Fruit fly (Drosophila melanogaster) whole organism, wandering third instar larva: Measurements from ENCODE around the gene CG42394.

Source experiments
- Abd-B ChIP-seq: fragments of >200 bp; optimal IDR thresholded peaks from 2 replicates; lab custom pipeline; 2017; ENCODE audit warnings: missing biosample characterization, missing genetic modification characterization
- CG32264 ChIP-seq: fragments of 200-800 bp; sonication (Bioruptor generic); optimal IDR thresholded peaks from 2 replicates; lab custom pipeline; 2016; ENCODE audit warnings: missing biosample characterization, missing genetic modification characterization
- CG9705 ChIP-seq: fragments of 200-800 bp; sonication (Bioruptor generic); optimal IDR thresholded peaks from 2 replicates; lab custom pipeline; 2018; ENCODE audit warnings: missing biosample characterization, mild to moderate bottlenecking, missing genetic modification characterization
- CrebA ChIP-seq: fragments of 200-800 bp; sonication (Bioruptor generic); optimal IDR thresholded peaks from 2 replicates; lab custom pipeline; 2016; ENCODE audit warnings: missing biosample characterization, mild to moderate bottlenecking, missing genetic modification characterization, borderline replicate concordance
- Dfd ChIP-seq: fragments of >200 bp; optimal IDR thresholded peaks from 2 replicates; lab custom pipeline; 2017; ENCODE audit warnings: missing biosample characterization, missing genetic modification characterization
- Dif ChIP-seq: fragments of 200-275, 200-300 bp; sonication (Bioruptor generic); optimal IDR thresholded peaks from 2 replicates; lab custom pipeline; 2018; ENCODE audit warnings: missing biosample characterization, missing genetic modification characterization; ENCODE audit not compliant: partially characterized antibody
- GATAd ChIP-seq: sonication (Bioruptor generic); optimal IDR thresholded peaks from 2 replicates; lab custom pipeline; 2016; ENCODE audit warnings: missing biosample characterization, missing genetic modification characterization
- HLH106 ChIP-seq: fragments of 200-800 bp; optimal IDR thresholded peaks from 3 replicates; lab custom pipeline; 2019; ENCODE audit warnings: missing biosample characterization, mild to moderate bottlenecking, missing genetic modification characterization, moderate library complexity
- Hnf4 ChIP-seq: fragments of 200-800 bp; sonication (Bioruptor generic); optimal IDR thresholded peaks from 2 replicates; lab custom pipeline; 2016; ENCODE audit warnings: missing biosample characterization, mild to moderate bottlenecking, missing genetic modification characterization
- Hr83 ChIP-seq: fragments of 200-300 bp; sonication (Bioruptor generic); optimal IDR thresholded peaks from 2 replicates; lab custom pipeline; 2016; ENCODE audit warnings: missing biosample characterization, mild to moderate bottlenecking, missing genetic modification characterization, moderate library complexity; ENCODE audit not compliant: poor library complexity, severe bottlenecking
- Jra ChIP-seq: sonication (Bioruptor generic); optimal IDR thresholded peaks from 2 replicates; lab custom pipeline; 2016; ENCODE audit warnings: missing biosample characterization, missing genetic modification characterization
- Mio ChIP-seq: sonication (Bioruptor generic); optimal IDR thresholded peaks from 2 replicates; lab custom pipeline; 2016; ENCODE audit warnings: missing biosample characterization, missing genetic modification characterization
- Myc ChIP-seq: fragments of >200 bp; optimal IDR thresholded peaks from 2 replicates; lab custom pipeline; 2017
- N ChIP-seq: fragments of >200 bp; optimal IDR thresholded peaks from 2 replicates; lab custom pipeline; 2018; ENCODE audit warnings: missing biosample characterization, missing external identifiers, missing genetic modification characterization
- OdsH ChIP-seq: fragments of 200-800 bp; sonication (Bioruptor generic); optimal IDR thresholded peaks from 2 replicates; lab custom pipeline; 2016; ENCODE audit warnings: missing biosample characterization, mild to moderate bottlenecking, missing genetic modification characterization
- Rel ChIP-seq, 2 experiments: fragments of 200-800 bp; sonication (Bioruptor generic) in 1 of 2; optimal IDR thresholded peaks; 2 replicates in 1 of 2; 3 replicates in 1 of 2; lab custom pipeline; 2016 to 2019; ENCODE audit warnings: mild to moderate bottlenecking in 2 of 2, missing biosample characterization in 2 of 2, missing genetic modification characterization in 2 of 2, moderate library complexity in 1 of 2
- Sp1 ChIP-seq: fragments of 200-800 bp; sonication (Bioruptor generic); optimal IDR thresholded peaks from 3 replicates; lab custom pipeline; 2019; ENCODE audit warnings: missing biosample characterization, mild to moderate bottlenecking, missing genetic modification characterization, moderate library complexity
- Vsx2 ChIP-seq: fragments of 200-300, 225-300 bp; sonication (Bioruptor generic); optimal IDR thresholded peaks from 2 replicates; lab custom pipeline; 2018; ENCODE audit warnings: missing biosample characterization, missing genetic modification characterization; ENCODE audit not compliant: partially characterized antibody
- br ChIP-seq: fragments of 200-800 bp; sonication (Bioruptor generic); optimal IDR thresholded peaks from 2 replicates; lab custom pipeline; 2016; ENCODE audit warnings: missing biosample characterization, missing genetic modification characterization
- brk ChIP-seq: fragments of 200-800 bp; sonication (Bioruptor generic); optimal IDR thresholded peaks from 2 replicates; lab custom pipeline; 2016; ENCODE audit warnings: missing biosample characterization, mild to moderate bottlenecking, missing genetic modification characterization
- dl ChIP-seq, 2 experiments: fragments of 175-275, 200-275 bp in 1 of 2; fragments of 200-275 bp in 1 of 2; sonication (Bioruptor generic); optimal IDR thresholded peaks; lab custom pipeline; 2018; ENCODE audit warnings: mild to moderate bottlenecking in 2 of 2, missing biosample characterization in 2 of 2, missing genetic modification characterization in 2 of 2, moderate library complexity in 2 of 2; ENCODE audit not compliant: partially characterized antibody in 2 of 2, insufficient read depth in 1 of 2
- dmrt93B ChIP-seq: fragments of 200-800 bp; sonication (Bioruptor generic); optimal IDR thresholded peaks from 2 replicates; lab custom pipeline; 2018; ENCODE audit warnings: missing biosample characterization, mild to moderate bottlenecking, missing genetic modification characterization
- dsf ChIP-seq: sonication (Bioruptor generic); optimal IDR thresholded peaks from 2 replicates; lab custom pipeline; 2016; ENCODE audit warnings: missing biosample characterization, missing genetic modification characterization, borderline replicate concordance
- ey ChIP-seq: fragments of 200-800 bp; sonication (Bioruptor generic); optimal IDR thresholded peaks from 2 replicates; lab custom pipeline; 2016; ENCODE audit warnings: missing biosample characterization, missing genetic modification characterization
- foxo ChIP-seq, 2 experiments: fragments of 200-800 bp; sonication (Bioruptor generic); optimal IDR thresholded peaks; 2 replicates in 1 of 2; 3 replicates in 1 of 2; lab custom pipeline; 2016 to 2017; ENCODE audit warnings: missing biosample characterization in 2 of 2, missing genetic modification characterization in 2 of 2
- fru ChIP-seq: fragments of 200-800 bp; sonication (Bioruptor generic); optimal IDR thresholded peaks from 3 replicates; lab custom pipeline; 2016; ENCODE audit warnings: missing biosample characterization, mild to moderate bottlenecking, missing genetic modification characterization
- h ChIP-seq: fragments of 200-800 bp; sonication (Bioruptor generic); optimal IDR thresholded peaks from 3 replicates; lab custom pipeline; 2016; ENCODE audit warnings: missing biosample characterization, mild to moderate bottlenecking, missing genetic modification characterization
- jim ChIP-seq: fragments of 175-275, 200-325 bp; sonication (Bioruptor generic); optimal IDR thresholded peaks from 2 replicates; lab custom pipeline; 2016; ENCODE audit warnings: missing biosample characterization, mild to moderate bottlenecking, missing genetic modification characterization
- lola ChIP-seq: fragments of >200 bp; optimal IDR thresholded peaks from 2 replicates; lab custom pipeline; 2017; ENCODE audit warnings: missing biosample characterization, missing genetic modification characterization
- psq ChIP-seq: fragments of 200-800 bp; sonication (Bioruptor generic); optimal IDR thresholded peaks from 3 replicates; lab custom pipeline; 2017; ENCODE audit warnings: missing biosample characterization, mild to moderate bottlenecking, missing genetic modification characterization, moderate library complexity
- rgr ChIP-seq: fragments of 200-800 bp; sonication (Bioruptor generic); optimal IDR thresholded peaks from 3 replicates; lab custom pipeline; 2016; ENCODE audit warnings: missing biosample characterization, mild to moderate bottlenecking, missing genetic modification characterization
- sage ChIP-seq: fragments of 200-800 bp; sonication (Bioruptor generic); optimal IDR thresholded peaks from 2 replicates; lab custom pipeline; 2016; ENCODE audit warnings: missing biosample characterization, mild to moderate bottlenecking, missing genetic modification characterization
- sv ChIP-seq: fragments of 200-800 bp; sonication (Bioruptor generic); optimal IDR thresholded peaks from 3 replicates; lab custom pipeline; 2016; ENCODE audit warnings: missing biosample characterization, missing genetic modification characterization
- tai ChIP-seq: sonication (Bioruptor generic); optimal IDR thresholded peaks from 2 replicates; lab custom pipeline; 2016; ENCODE audit warnings: missing biosample characterization, missing genetic modification characterization
- usp ChIP-seq: fragments of >200 bp; optimal IDR thresholded peaks from 2 replicates; lab custom pipeline; 2017; ENCODE audit warnings: missing biosample characterization, missing genetic modification characterization
- woc ChIP-seq: sonication (Bioruptor generic); optimal IDR thresholded peaks from 2 replicates; lab custom pipeline; 2016; ENCODE audit warnings: missing biosample characterization, mild to moderate bottlenecking, missing genetic modification characterization

The CG42394 gene

DNA sequence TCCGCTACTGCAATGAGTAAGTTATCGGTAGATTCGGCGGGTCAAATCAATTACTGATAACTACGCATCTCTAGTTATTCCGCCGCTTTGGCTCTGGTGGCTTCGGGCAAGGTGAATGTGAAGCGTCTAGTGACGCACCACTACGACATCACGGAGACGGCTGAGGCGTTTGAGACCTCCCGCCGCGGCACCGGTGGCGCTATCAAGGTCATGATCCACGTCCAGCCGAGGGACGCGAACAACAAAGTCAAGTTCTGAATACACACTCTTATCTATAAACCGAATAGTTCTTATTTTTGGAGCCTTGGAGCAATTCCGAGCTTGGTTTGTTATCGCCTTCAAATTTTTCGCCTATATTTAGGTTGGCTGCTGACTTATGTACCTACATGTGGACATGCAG, 28.2 kb downstream of the CG42394 start:
- TF ChIP-seq usp (no peak), h (GFP tag; lab: Kevin White, UChicago) (no peak), lola (GFP tag; lab: Kevin White, UChicago) (no peak), Jra (GFP tag; lab: Kevin White, UChicago) (no peak), ey (GFP tag; lab: Kevin White, UChicago) (no peak), foxo (GFP tag; optimal IDR thresholded peaks at IDR 0.05; lab: Kevin White, UChicago) (no peak), rgr (GFP tag; lab: Kevin White, UChicago) (no peak), fru (GFP tag; lab: Kevin White, UChicago) (no peak), sv (no peak), Mio (no peak), sage (GFP tag; lab: Kevin White, UChicago) (no peak), Sp1 (GFP tag; lab: Kevin White, UChicago) (no peak)

- TF ChIP-seq dsf (GFP tag; lab: Kevin White, UChicago): no peak
- no peak for TF ChIP-seq Vsx2 (GFP tag; lab: Kevin White, UChicago)
- no peak for TF ChIP-seq lola (GFP tag; lab: Kevin White, UChicago)
- TF ChIP-seq Dfd (GFP tag; lab: Kevin White, UChicago): no peak
- TF ChIP-seq jim: no peak
- no peak for TF ChIP-seq Hnf4 (GFP tag; lab: Kevin White, UChicago)
- TF ChIP-seq N: no peak
- TF ChIP-seq foxo (GFP tag; optimal IDR thresholded peaks at IDR 0.05; lab: Kevin White, UChicago): no peak
- TF ChIP-seq Hr83 (GFP tag; lab: Kevin White, UChicago): no peak
- TF ChIP-seq dl (GFP tag; optimal IDR thresholded peaks at IDR 0.05; lab: Kevin White, UChicago; ENCODE audit: insufficient read depth in 1 of 2, partially characterized antibody in 2 of 2): no peak
- TF ChIP-seq tai: no peak
- no peak for TF ChIP-seq CG9705 (GFP tag; lab: Kevin White, UChicago)
- TF ChIP-seq Dif (GFP tag; lab: Kevin White, UChicago): no peak
- TF ChIP-seq sv: no peak
- no peak for TF ChIP-seq GATAd
- TF ChIP-seq Mio: no peak
- TF ChIP-seq brk (GFP tag; lab: Kevin White, UChicago): no peak
- TF ChIP-seq psq: no peak
- no peak for TF ChIP-seq ey (GFP tag; lab: Kevin White, UChicago)
- no peak for TF ChIP-seq CrebA (GFP tag; lab: Kevin White, UChicago)
These were observed 29.0 kb downstream of the CG42394 start for dm6 chr3R:10878628-10879027.

- TF ChIP-seq dmrt93B (GFP tag; lab: Kevin White, UChicago) (no peak), Jra (GFP tag; lab: Kevin White, UChicago) (no peak), N (no peak), Mio (no peak), CrebA (GFP tag; lab: Kevin White, UChicago) (no peak), OdsH (no peak), Rel (GFP tag; optimal IDR thresholded peaks at IDR 0.05; lab: Kevin White, UChicago) (no peak), Rel (tag; optimal IDR thresholded peaks at IDR 0.05; lab: Kevin White, UChicago) (no peak), CG32264 (no peak), Myc (lab: Kevin White, UChicago) (no peak), Abd-B (GFP tag; lab: Kevin White, UChicago) (no peak), ey (GFP tag; lab: Kevin White, UChicago) (no peak)
These were observed 29.6 kb downstream of the CG42394 start, which contains the start of gene CG14695 for dm6 chr3R:10879219-10879618. Gene CG14695, minus strand, starts transcription at chr3R:10879319.

DNA sequence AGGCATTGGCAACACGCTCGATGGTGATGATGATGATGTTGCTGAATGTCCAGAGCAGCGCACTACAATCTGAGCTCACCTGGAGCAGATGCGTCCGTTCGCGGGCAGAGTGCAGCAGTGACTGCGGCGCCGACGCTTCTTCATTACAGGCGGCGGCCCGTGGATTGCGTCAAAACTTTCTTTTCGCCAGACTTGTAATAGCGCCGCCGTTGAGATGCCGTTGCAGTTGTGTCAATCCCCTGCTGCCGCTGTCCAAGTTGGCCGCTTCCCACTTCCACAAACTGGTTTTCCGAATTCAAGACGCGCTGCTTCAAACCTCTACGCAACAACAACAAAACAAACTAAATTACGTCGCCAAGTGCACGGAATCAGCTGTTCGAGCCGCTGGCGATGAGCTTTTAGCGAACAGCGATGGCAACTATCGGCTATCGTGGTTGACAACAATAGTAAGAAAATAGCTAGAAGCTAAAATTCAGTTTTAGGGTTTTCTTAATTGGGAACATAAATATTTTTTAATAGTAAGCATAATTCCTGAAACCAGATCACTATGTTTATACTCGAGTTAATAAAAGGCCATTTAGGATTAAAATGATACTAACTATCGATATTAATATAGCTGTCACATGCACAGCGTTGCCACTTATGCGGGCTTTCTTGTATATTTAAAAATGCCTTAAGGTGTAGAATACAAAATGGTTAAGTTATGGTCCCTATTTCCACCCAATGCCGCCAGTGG, 32.4 kb downstream of the CG42394 start, which contains the start of gene Tpc1:
TSS of gene Tpc1 (minus strand) at position 365 of the 736 bp plus-strand sequence.
- TF ChIP-seq psq (peak; percentile 2), sv (peak; percentile 60), Myc (lab: Kevin White, UChicago) (peak; percentile 97), dsf (GFP tag; lab: Kevin White, UChicago) (no peak), woc (GFP tag; lab: Kevin White, UChicago) (peak; percentile 91), Rel (GFP tag; optimal IDR thresholded peaks at IDR 0.05; lab: Kevin White, UChicago) (no peak), Rel (tag; optimal IDR thresholded peaks at IDR 0.05; lab: Kevin White, UChicago) (peak; percentile 22), br (GFP tag; lab: Kevin White, UChicago) (peak; percentile 39), Vsx2 (GFP tag; lab: Kevin White, UChicago) (no peak), dl (GFP tag; optimal IDR thresholded peaks at IDR 0.05; lab: Kevin White, UChicago; ENCODE audit: insufficient read depth in 1 of 2, partially characterized antibody in 2 of 2) (no peak), CrebA (GFP tag; lab: Kevin White, UChicago) (no peak), Dif (GFP tag; lab: Kevin White, UChicago) (no peak), fru (GFP tag; lab: Kevin White, UChicago) (peak; percentile 82), rgr (GFP tag; lab: Kevin White, UChicago) (peak; percentile 52), Hnf4 (GFP tag; lab: Kevin White, UChicago) (peak; percentile 71), h (GFP tag; lab: Kevin White, UChicago) (peak; percentile 55), sage (GFP tag; lab: Kevin White, UChicago) (no peak), Dfd (GFP tag; lab: Kevin White, UChicago) (no peak), brk (GFP tag; lab: Kevin White, UChicago) (no peak), N (no peak), lola (GFP tag; lab: Kevin White, UChicago) (no peak), GATAd (no peak), Mio (no peak), Abd-B (GFP tag; lab: Kevin White, UChicago) (no peak), foxo (GFP tag; optimal IDR thresholded peaks at IDR 0.05; lab: Kevin White, UChicago) (peak in 1 of 2 experiments; percentile 34), ey (GFP tag; lab: Kevin White, UChicago) (peak; percentile 52), CG32264 (peak; percentile 13), CG9705 (GFP tag; lab: Kevin White, UChicago) (peak; percentile 30), HLH106 (tag; lab: Kevin White, UChicago) (peak; percentile 57), dmrt93B (GFP tag; lab: Kevin White, UChicago) (no peak), tai (no peak)
